Fruit fly (Drosophila melanogaster) whole organism, embryonic: ENCODE results near the gene CG7530.

Source experiments
- CG10267 ChIP-seq: fragments of 200-800 bp; sonication (Bioruptor generic); optimal IDR thresholded peaks from 2 replicates; lab custom pipeline; 2018; ENCODE audit warnings: missing biosample characterization, mild to moderate bottlenecking, missing genetic modification characterization, moderate library complexity
- CG11456 ChIP-seq: fragments of 200-800 bp; sonication (Bioruptor generic); IDR thresholded peaks from 3 replicates; pipeline ENCODE4 v1.3.6; 2022; ENCODE audit warnings: missing biosample characterization, missing genetic modification characterization
- CG11695 ChIP-seq: fragments of 200-800 bp; sonication (Bioruptor generic); IDR thresholded peaks from 3 replicates; pipeline ENCODE4 v1.3.6; 2022; ENCODE audit warnings: missing biosample characterization, missing genetic modification characterization
- CG12104 ChIP-seq: fragments of 200-800 bp; sonication (Bioruptor generic); optimal IDR thresholded peaks from 3 replicates; lab custom pipeline; 2016; ENCODE audit warnings: missing biosample characterization, missing genetic modification characterization
- CG6813 ChIP-seq: fragments of 200-800 bp; sonication (Bioruptor generic); optimal IDR thresholded peaks from 2 replicates; lab custom pipeline; 2017; ENCODE audit warnings: missing biosample characterization, missing genetic modification characterization, mild to moderate bottlenecking, moderate library complexity, missing genetic modification reagents
- CG7271 ChIP-seq: fragments of 200-800 bp; sonication (Bioruptor generic); optimal IDR thresholded peaks from 2 replicates; lab custom pipeline; 2018; ENCODE audit warnings: missing biosample characterization, mild to moderate bottlenecking, missing genetic modification characterization, moderate library complexity
- Fer1 ChIP-seq: fragments of 200-800 bp; sonication (Bioruptor generic); optimal IDR thresholded peaks from 2 replicates; lab custom pipeline; 2017; ENCODE audit warnings: missing biosample characterization, mild to moderate bottlenecking, missing genetic modification characterization
- Meics ChIP-seq: fragments of 200-800 bp; sonication (Bioruptor generic); optimal IDR thresholded peaks from 2 replicates; lab custom pipeline; 2017; ENCODE audit warnings: missing biosample characterization, mild to moderate bottlenecking, missing genetic modification characterization
- Rx ChIP-seq: fragments of 200-800 bp; sonication (Bioruptor generic); IDR thresholded peaks from 2 replicates; pipeline ENCODE4 v1.3.6; 2022; ENCODE audit warnings: missing biosample characterization, missing genetic modification characterization
- esg ChIP-seq: fragments of 200-800 bp; sonication (Bioruptor generic); conservative IDR thresholded peaks from 2 replicates; pipeline ENCODE4 v1.3.6; 2022; ENCODE audit warnings: missing biosample characterization, missing genetic modification characterization
- h ChIP-seq: fragments of >200 bp; optimal IDR thresholded peaks from 2 replicates; lab custom pipeline; 2017
- lola ChIP-seq, 3 experiments: fragments of >200 bp in 2 of 3; fragments of 200-800 bp in 1 of 3; sonication (Bioruptor generic) in 1 of 3; optimal IDR thresholded peaks; 2 replicates each; lab custom pipeline; 2017 to 2019; ENCODE audit warnings: missing biosample characterization in 3 of 3, missing genetic modification characterization in 3 of 3, mild to moderate bottlenecking in 1 of 3, moderate library complexity in 1 of 3
- psq ChIP-seq: fragments of 200-800 bp; sonication (Bioruptor generic); optimal IDR thresholded peaks from 2 replicates; lab custom pipeline; 2017; ENCODE audit warnings: missing biosample characterization, missing genetic modification characterization
- trh ChIP-seq: fragments of 200-800 bp; sonication (Bioruptor generic); optimal IDR thresholded peaks from 2 replicates; lab custom pipeline; 2016; ENCODE audit warnings: missing biosample characterization, missing genetic modification characterization

dm6 chr3R:14679381-14680111 lies 51.8 kb downstream of the CG7530 start:
- TF ChIP-seq CG11695 (GFP tag; lab: Robert Waterston, UW) = no peak
- no peak for TF ChIP-seq CG6813
- TF ChIP-seq psq (GFP tag; lab: Kevin White, UChicago) = no peak
- no peak for TF ChIP-seq trh (GFP tag; lab: Kevin White, UChicago)
- no peak for TF ChIP-seq Fer1
- no peak for TF ChIP-seq CG7271 (tag; lab: Kevin White, UChicago)
- TF ChIP-seq CG12104 (GFP tag; lab: Kevin White, UChicago) = no peak
- no peak for TF ChIP-seq lola (GFP tag; optimal IDR thresholded peaks at IDR 0.05; lab: Kevin White, UChicago)
- no peak for TF ChIP-seq Meics (GFP tag; lab: Kevin White, UChicago)
- no peak for TF ChIP-seq Rx (GFP tag; lab: Robert Waterston, UW)
- TF ChIP-seq CG11456 (GFP tag; lab: Robert Waterston, UW) = no peak
- no peak for TF ChIP-seq esg (GFP tag; lab: Robert Waterston, UW)
- no peak for TF ChIP-seq CG10267 (tag; lab: Kevin White, UChicago)
- no peak for TF ChIP-seq h (lab: Kevin White, UChicago)
